Worm (Caenorhabditis elegans): Measurements from ENCODE around the gene kqt-2.

Gene kqt-2

ce11 chrX:8268083-8268482 is 21.9 kb upstream of the kqt-2 start:
- TF ChIP-seq ceh-9 (tag; optimal IDR thresholded peaks at IDR 0.05) (no peak), nhr-12 (tag; optimal IDR thresholded peaks at IDR 0.05) (no peak)

ce11 chrX:8262734-8263133 is 16.6 kb upstream of the kqt-2 start:
- TF ChIP-seq nhr-77 (tag; optimal IDR thresholded peaks at IDR 0.05) (no peak), nhr-12 (tag; optimal IDR thresholded peaks at IDR 0.05) (no peak), unc-39 (tag; optimal IDR thresholded peaks at IDR 0.05) (no peak), lin-15B (tag; optimal IDR thresholded peaks at IDR 0.05) (no peak)

DNA sequence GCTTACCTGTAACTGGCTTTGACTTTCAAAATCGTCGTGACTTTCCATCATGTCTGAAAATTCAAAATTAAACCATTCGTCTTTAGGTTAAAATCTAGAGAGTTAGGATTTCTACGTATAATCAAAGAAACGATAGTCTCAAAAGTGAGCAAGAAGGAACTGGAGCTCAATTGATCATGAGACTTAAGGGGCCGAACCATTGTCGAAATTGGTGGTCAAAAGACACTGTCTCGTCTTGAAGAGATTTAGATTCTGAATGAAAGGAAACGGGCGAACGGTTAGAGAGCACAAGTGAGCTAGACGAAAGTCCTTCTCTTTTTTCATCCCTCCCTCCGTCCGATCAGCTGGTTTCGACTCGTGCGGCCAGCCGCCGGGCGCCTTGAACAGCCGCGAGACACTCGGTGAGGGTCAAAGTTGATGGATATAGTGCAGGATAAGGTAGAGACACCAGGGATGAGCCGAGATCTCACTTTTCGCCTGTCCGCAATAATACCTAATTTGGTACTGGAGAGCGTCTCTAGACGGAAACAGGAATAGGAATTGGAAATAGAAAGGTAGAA is 15.0 kb upstream of the kqt-2 start, which contains the start of gene M60.7:
M60.7 (minus strand) TSS at position 51 of the 560 bp plus-strand sequence.
- TF ChIP-seq lin-39 (tag; optimal IDR thresholded peaks at IDR 0.05) (peak; percentile 7), nhr-25 (tag; optimal IDR thresholded peaks at IDR 0.05) (no peak), nhr-12 (tag; optimal IDR thresholded peaks at IDR 0.05) (no peak)

DNA sequence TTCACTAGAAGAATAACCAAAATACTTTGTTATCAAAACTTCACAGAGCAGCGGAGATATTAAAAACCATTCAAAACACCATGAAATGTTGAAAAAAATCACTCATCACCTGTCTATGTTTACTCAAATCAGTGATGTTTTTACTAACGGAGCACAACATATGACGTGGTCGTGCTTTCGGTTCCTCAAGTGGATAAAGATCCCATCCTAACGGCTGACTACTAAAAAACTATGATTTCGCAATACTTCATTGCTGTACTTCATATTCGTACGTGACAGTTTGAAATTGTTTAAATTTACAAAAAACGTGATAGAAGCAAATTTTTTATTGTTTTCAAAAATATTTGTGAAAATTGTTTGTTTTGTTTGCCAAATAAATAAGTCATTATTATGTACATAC is 11.5 kb upstream of the kqt-2 start:
- peak; percentile 52 for TF ChIP-seq pha-4 (tag; optimal IDR thresholded peaks at IDR 0.05)
- no peak for TF ChIP-seq aly-2 (tag; optimal IDR thresholded peaks at IDR 0.05)

ce11 chrX:8255433-8255832 is 9.3 kb upstream of the kqt-2 start:
- TF ChIP-seq nhr-25 (tag; optimal IDR thresholded peaks at IDR 0.05) (peak; percentile 74), nhr-77 (tag; optimal IDR thresholded peaks at IDR 0.05) (no peak), nhr-23 (tag; optimal IDR thresholded peaks at IDR 0.05) (peak; percentile 15)

ce11 chrX:8252293-8252692 is 6.1 kb upstream of the kqt-2 start, which contains the start of gene M60.6:
Gene M60.6, minus strand, starts transcription at chrX:8252458.
- no peak for TF ChIP-seq elt-1 (tag; optimal IDR thresholded peaks at IDR 0.05)
- no peak for TF ChIP-seq nhr-12 (tag; optimal IDR thresholded peaks at IDR 0.05)
- TF ChIP-seq nhr-11 (tag; optimal IDR thresholded peaks at IDR 0.05) = no peak
- TF ChIP-seq nhr-28 (tag; optimal IDR thresholded peaks at IDR 0.05) = no peak
- TF ChIP-seq mml-1 (tag; optimal IDR thresholded peaks at IDR 0.05) = no peak
- TF ChIP-seq nhr-77 (tag; optimal IDR thresholded peaks at IDR 0.05) = no peak
- TF ChIP-seq ceh-16 (tag; optimal IDR thresholded peaks at IDR 0.05) = no peak
- TF ChIP-seq nhr-25 (tag; optimal IDR thresholded peaks at IDR 0.05) = peak; percentile 51
- peak; percentile 47 for TF ChIP-seq nfya-1 (tag; optimal IDR thresholded peaks at IDR 0.05; ENCODE audit: insufficient read depth)
- TF ChIP-seq nhr-23 (tag; optimal IDR thresholded peaks at IDR 0.05) = peak; percentile 33
- TF ChIP-seq lin-39 (tag; optimal IDR thresholded peaks at IDR 0.05) = no peak
- TF ChIP-seq pqm-1 (tag; optimal IDR thresholded peaks at IDR 0.05) = no peak
- TF ChIP-seq skn-1 (tag; optimal IDR thresholded peaks at IDR 0.05) = no peak
- TF ChIP-seq lin-15B (tag; optimal IDR thresholded peaks at IDR 0.05) = no peak
- no peak for TF ChIP-seq fkh-2 (tag; optimal IDR thresholded peaks at IDR 0.05)
- TF ChIP-seq eor-1 (tag; optimal IDR thresholded peaks at IDR 0.05) = no peak
- TF ChIP-seq daf-12 (tag; optimal IDR thresholded peaks at IDR 0.05) = no peak
- TF ChIP-seq ceh-28 (tag; optimal IDR thresholded peaks at IDR 0.05) = no peak
- TF ChIP-seq mdl-1 (tag; optimal IDR thresholded peaks at IDR 0.05) = no peak
- no peak for TF ChIP-seq nhr-76 (tag; optimal IDR thresholded peaks at IDR 0.05)
- TF ChIP-seq unc-39 (tag; optimal IDR thresholded peaks at IDR 0.05) = no peak
- no peak for TF ChIP-seq nhr-67 (tag; optimal IDR thresholded peaks at IDR 0.05)
- peak; percentile 24 for TF ChIP-seq hmg-11 (tag; optimal IDR thresholded peaks at IDR 0.05)
- TF ChIP-seq zag-1 (tag; optimal IDR thresholded peaks at IDR 0.05) = no peak
- no peak for TF ChIP-seq elt-2 (tag; optimal IDR thresholded peaks at IDR 0.05)
- TF ChIP-seq egl-27 (tag; optimal IDR thresholded peaks at IDR 0.05) = no peak
- TF ChIP-seq sea-2 (GFP tag; optimal IDR thresholded peaks at IDR 0.05) = no peak
- no peak for TF ChIP-seq ztf-11 (tag; optimal IDR thresholded peaks at IDR 0.05)
- TF ChIP-seq elt-3 (tag; optimal IDR thresholded peaks at IDR 0.05) = no peak
- TF ChIP-seq nhr-237 (tag; optimal IDR thresholded peaks at IDR 0.05) = no peak
- TF ChIP-seq nhr-43 (tag; optimal IDR thresholded peaks at IDR 0.05; ENCODE audit: poor library complexity, severe bottlenecking) = peak; percentile 23
- peak; percentile 34 for TF ChIP-seq snpc-4 (tag; optimal IDR thresholded peaks at IDR 0.05)
- TF ChIP-seq aly-2 (tag; optimal IDR thresholded peaks at IDR 0.05) = no peak

All from whole organism, L3 larva.